Fruit fly (Drosophila melanogaster): ENCODE measurements around the gene jp.

Gene jp

dm6 chr2L:9607997-9608563 lies 41.5 kb upstream of the jp start, which contains the start of gene gcm2 (continued):
- TF ChIP-seq Nf-YC (tag; optimal IDR thresholded peaks at IDR 0.05) (peak; percentile 95), Trl (optimal IDR thresholded peaks at IDR 0.05) (peak; percentile 47 to 82), Trl (GFP tag; optimal IDR thresholded peaks at IDR 0.05) (no peak)

DNA sequence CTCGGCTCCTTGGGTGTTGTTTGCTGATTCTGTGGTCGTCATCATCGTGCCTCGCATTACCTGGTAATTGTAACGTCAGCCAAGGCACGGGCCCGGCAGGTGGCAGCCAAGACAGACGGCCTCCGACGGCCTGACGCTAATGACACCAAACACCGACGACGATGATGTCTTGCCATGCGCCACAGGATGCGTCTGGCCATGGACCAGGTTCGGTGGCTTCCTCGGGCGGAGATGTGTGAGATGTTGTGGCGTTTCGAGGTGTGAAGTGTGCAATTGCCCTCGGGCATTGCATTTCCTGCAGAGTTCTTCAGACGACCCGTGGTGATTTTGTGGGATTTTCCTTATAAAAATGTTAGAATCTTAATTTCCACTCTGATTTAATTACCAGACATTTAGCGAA lies 35.6 kb upstream of the jp start:
- TF ChIP-seq CG3995 (GFP tag; optimal IDR thresholded peaks at IDR 0.05): no peak
- TF ChIP-seq sna (GFP tag; IDR thresholded peaks at IDR 0.05; ENCODE audit: partially characterized antibody): no peak
- TF ChIP-seq CG1529 (GFP tag; optimal IDR thresholded peaks at IDR 0.05): no peak
- TF ChIP-seq corto (GFP tag; optimal IDR thresholded peaks at IDR 0.05): no peak
- no peak for TF ChIP-seq CG9727 (GFP tag; optimal IDR thresholded peaks at IDR 0.05)
- no peak for TF ChIP-seq CG13123 (GFP tag; optimal IDR thresholded peaks at IDR 0.05)
- no peak for TF ChIP-seq nmo (GFP tag; optimal IDR thresholded peaks at IDR 0.05)
- peak; percentile 99 for TF ChIP-seq zen (tag; optimal IDR thresholded peaks at IDR 0.05)
- TF ChIP-seq B-H1 (GFP tag; IDR thresholded peaks at IDR 0.05): no peak
- TF ChIP-seq CG8290 (GFP tag; optimal IDR thresholded peaks at IDR 0.05): no peak
- no peak for TF ChIP-seq CG8290 (tag; optimal IDR thresholded peaks at IDR 0.05)
- no peak for TF ChIP-seq CG11695 (GFP tag; IDR thresholded peaks at IDR 0.05)
- TF ChIP-seq cato (GFP tag; optimal IDR thresholded peaks at IDR 0.05; ENCODE audit: borderline replicate concordance): no peak
- no peak for TF ChIP-seq Sry-δ (GFP tag; optimal IDR thresholded peaks at IDR 0.05)
- peak in 1 of 2 experiments; percentile 77 for TF ChIP-seq tll (GFP tag; optimal IDR thresholded peaks at IDR 0.05)
- TF ChIP-seq CG7963 (GFP tag; IDR thresholded peaks at IDR 0.05; ENCODE audit: partially characterized antibody): no peak
- TF ChIP-seq Awh (GFP tag; IDR thresholded peaks at IDR 0.05): no peak
- no peak for TF ChIP-seq her (GFP tag; optimal IDR thresholded peaks at IDR 0.05)
- no peak for TF ChIP-seq sr (GFP tag; IDR thresholded peaks at IDR 0.05)
- TF ChIP-seq oc (tag; optimal IDR thresholded peaks at IDR 0.05): no peak
- peak; percentile 20 for TF ChIP-seq twi (tag; optimal IDR thresholded peaks at IDR 0.05)
- no peak for TF ChIP-seq CG13424 (tag; optimal IDR thresholded peaks at IDR 0.05)
- no peak for TF ChIP-seq jumu (GFP tag; optimal IDR thresholded peaks at IDR 0.05)
- no peak for TF ChIP-seq Hey (tag; optimal IDR thresholded peaks at IDR 0.05)
- TF ChIP-seq D (optimal IDR thresholded peaks at IDR 0.05): peak; percentile 53
- no peak for TF ChIP-seq D (GFP tag; optimal IDR thresholded peaks at IDR 0.05)
- TF ChIP-seq CrebB (tag; optimal IDR thresholded peaks at IDR 0.05): no peak
- no peak for TF ChIP-seq CG8478 (optimal IDR thresholded peaks at IDR 0.05)
- no peak for TF ChIP-seq CG4854 (GFP tag; optimal IDR thresholded peaks at IDR 0.05)
- TF ChIP-seq CG10979 (tag; optimal IDR thresholded peaks at IDR 0.05): no peak
- no peak for TF ChIP-seq gce (GFP tag; IDR thresholded peaks at IDR 0.05)
- peak; percentile 41 for TF ChIP-seq cad (GFP tag; optimal IDR thresholded peaks at IDR 0.05)
- TF ChIP-seq CG17186 (GFP tag; optimal IDR thresholded peaks at IDR 0.05): no peak
- no peak for TF ChIP-seq CG14860 (GFP tag; IDR thresholded peaks at IDR 0.05; ENCODE audit: partially characterized antibody)
- TF ChIP-seq Ada2b (GFP tag; IDR thresholded peaks at IDR 0.05): no peak
- no peak for TF ChIP-seq Dll (GFP tag; IDR thresholded peaks at IDR 0.05; ENCODE audit: partially characterized antibody)
- TF ChIP-seq CG9932 (GFP tag; IDR thresholded peaks at IDR 0.05): no peak
- no peak for TF ChIP-seq CG16815 (GFP tag; optimal IDR thresholded peaks at IDR 0.05)
- TF ChIP-seq CG12219 (GFP tag; optimal IDR thresholded peaks at IDR 0.05): no peak
- TF ChIP-seq NK7.1 (GFP tag; optimal IDR thresholded peaks at IDR 0.05): no peak
- no peak for TF ChIP-seq CG14965 (GFP tag; optimal IDR thresholded peaks at IDR 0.05; ENCODE audit: borderline replicate concordance)
- TF ChIP-seq YL-1 (GFP tag; optimal IDR thresholded peaks at IDR 0.05): no peak
- no peak for TF ChIP-seq CG3163 (GFP tag; optimal IDR thresholded peaks at IDR 0.05)
- TF ChIP-seq sd (tag; optimal IDR thresholded peaks at IDR 0.05): no peak
- no peak for TF ChIP-seq tna (GFP tag; IDR thresholded peaks at IDR 0.05; ENCODE audit: partially characterized antibody)

All from whole organism, embryonic.